Worm (Caenorhabditis elegans) whole organism, L3 larva: Measurements from ENCODE around the gene K03B8.6.

ENCODE experiments used
- ZK546.5 ChIP-seq: sonication (generic microtip); optimal IDR thresholded peaks from 2 replicates; lab custom pipeline; 2017; ENCODE audit warnings: missing biosample characterization, missing genetic modification characterization
- ama-1 ChIP-seq: fragments of 150-350 bp; optimal IDR thresholded peaks from 2 replicates; lab custom pipeline; 2018
- daf-12 ChIP-seq: fragments of 150-350 bp; optimal IDR thresholded peaks from 2 replicates; lab custom pipeline; 2014; ENCODE audit warnings: missing biosample characterization, missing genetic modification reagents, missing genetic modification characterization
- nhr-237 ChIP-seq: fragments of 150-350 bp; optimal IDR thresholded peaks from 2 replicates; lab custom pipeline; 2014; ENCODE audit warnings: missing biosample characterization, missing genetic modification characterization
- nhr-28 ChIP-seq: fragments of 150-350 bp; optimal IDR thresholded peaks from 2 replicates; lab custom pipeline; 2014; ENCODE audit warnings: missing biosample characterization, missing genetic modification characterization
- nhr-76 ChIP-seq: fragments of 150-350 bp; sonication (generic microtip); optimal IDR thresholded peaks from 5 replicates; lab custom pipeline; 2014; ENCODE audit warnings: missing biosample characterization, missing genetic modification characterization
- pha-4 ChIP-seq: fragments of 150-350 bp; optimal IDR thresholded peaks from 2 replicates; lab custom pipeline; 2014; ENCODE audit warnings: missing biosample characterization, missing genetic modification reagents, missing genetic modification characterization
- unc-39 ChIP-seq: sonication (generic microtip); optimal IDR thresholded peaks from 4 replicates; lab custom pipeline; 2017; ENCODE audit warnings: missing biosample characterization, missing genetic modification characterization

DNA sequence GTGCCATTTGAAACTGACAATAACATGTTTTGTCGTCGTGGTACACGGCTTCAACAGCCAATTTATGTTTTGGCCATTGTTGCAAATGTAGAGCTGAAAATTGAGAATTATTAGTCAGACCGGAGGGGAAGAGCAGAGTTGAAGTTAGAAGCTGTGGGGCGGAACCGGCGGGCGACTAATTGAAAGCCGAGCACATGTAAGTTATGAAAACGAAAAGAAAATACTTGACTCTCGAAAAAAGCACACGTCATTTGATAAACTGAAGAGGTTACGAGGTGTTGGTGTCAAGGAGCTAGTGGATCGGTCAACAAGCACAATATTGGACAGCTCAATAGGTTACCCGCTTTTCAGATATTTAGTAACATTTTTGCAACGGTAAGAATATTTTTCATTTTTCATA is 41.3 kb upstream of the K03B8.6 start, which contains the start of gene dop-5:
- TF ChIP-seq ama-1 (lab: Kevin White, UChicago), result no peak
- TF ChIP-seq pha-4 (tag; lab: Kevin White, UChicago), result no peak
- TF ChIP-seq unc-39 (tag; lab: Kevin White, UChicago), result no peak
- no peak for TF ChIP-seq daf-12
- TF ChIP-seq nhr-28 (tag; lab: Kevin White, UChicago), result no peak
- TF ChIP-seq ZK546.5, result no peak
- no peak for TF ChIP-seq nhr-76 (tag; lab: Kevin White, UChicago)
- no peak for TF ChIP-seq nhr-237
